Worm (Caenorhabditis elegans) whole organism, midembryonic: ENCODE measurements around the gene nhr-98.

ENCODE experiments used
- T22C8.4 ChIP-seq: fragments of 200-800 bp; sonication (Bioruptor generic); IDR thresholded peaks from 2 replicates; pipeline ENCODE4 v1.3.6; 2022; ENCODE audit warnings: missing genetic modification characterization, missing compliant biosample characterization
- cog-1 ChIP-seq: sonication (generic microtip); optimal IDR thresholded peaks from 2 replicates; lab custom pipeline; 2016; ENCODE audit warnings: missing genetic modification characterization, missing compliant biosample characterization
- flt-1 ChIP-seq: fragments of 200-800 bp; sonication (Bioruptor generic); IDR thresholded peaks from 2 replicates; pipeline ENCODE4 v1.3.6; 2022; ENCODE audit warnings: missing genetic modification characterization, missing compliant biosample characterization
- ref-1 ChIP-seq: fragments of 200-800 bp; sonication (Bioruptor generic); conservative IDR thresholded peaks from 2 replicates; pipeline ENCODE4 v1.3.6; 2022; ENCODE audit warnings: missing genetic modification reagents, missing genetic modification characterization, missing compliant biosample characterization
- ztf-23 ChIP-seq: fragments of 200-800 bp; sonication (Bioruptor generic); IDR thresholded peaks from 2 replicates; pipeline ENCODE4 v1.3.6; 2022; ENCODE audit warnings: missing genetic modification reagents, missing genetic modification characterization, missing compliant biosample characterization
- ztf-29 ChIP-seq: fragments of 200-800 bp; sonication (Bioruptor generic); IDR thresholded peaks from 2 replicates; pipeline ENCODE4 v1.3.6; 2022; ENCODE audit warnings: missing genetic modification reagents, missing genetic modification characterization, missing compliant biosample characterization

DNA sequence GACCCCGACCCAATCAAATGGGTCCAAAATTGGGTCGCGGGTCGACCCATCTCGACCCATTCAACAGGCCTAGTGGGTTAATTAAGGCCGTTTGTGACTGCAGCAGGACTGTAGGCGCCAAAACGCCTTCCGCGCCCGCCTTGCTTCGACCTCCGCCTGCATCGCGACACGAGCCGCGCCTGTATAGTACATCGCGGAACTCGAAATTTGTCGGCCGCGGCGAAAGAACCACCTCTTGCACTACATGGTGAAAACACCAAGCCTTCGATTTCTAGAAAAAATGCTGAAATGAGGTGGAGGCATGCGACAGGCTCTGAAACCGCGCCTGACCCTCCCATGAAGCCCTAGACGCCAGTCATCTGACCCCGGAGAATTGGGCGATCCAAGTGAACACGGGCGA is 34.3 kb downstream of the nhr-98 start:
- TF ChIP-seq ztf-23 (no peak), ztf-29 (GFP tag; lab: Robert Waterston, UW) (no peak), T22C8.4 (GFP tag; lab: Robert Waterston, UW) (no peak), ref-1 (GFP tag; lab: Robert Waterston, UW) (no peak), flt-1 (GFP tag; lab: Robert Waterston, UW) (no peak), cog-1 (tag; lab: Kevin White, UChicago) (no peak)
